Worm (Caenorhabditis elegans): ENCODE results near the gene ciao-2B.

ce11 chrIII:13423414-13423813 is 15.9 kb downstream of the ciao-2B start, which contains the start of gene exo-1:
- TF ChIP-seq nhr-77 (tag; optimal IDR thresholded peaks at IDR 0.05) (peak; percentile 65), ztf-4 (tag; optimal IDR thresholded peaks at IDR 0.05) (no peak), egl-27 (tag; optimal IDR thresholded peaks at IDR 0.05) (no peak), pqm-1 (tag; optimal IDR thresholded peaks at IDR 0.05) (no peak), ceh-8 (GFP tag; optimal IDR thresholded peaks at IDR 0.05) (no peak), nhr-84 (tag; optimal IDR thresholded peaks at IDR 0.05) (no peak), blmp-1 (tag; optimal IDR thresholded peaks at IDR 0.05) (peak; percentile 82)

Data from whole organism, L1 larva.